Worm (Caenorhabditis elegans): ENCODE measurements around the gene Y75B12B.10.

Gene Y75B12B.10

ce11 chrV:15191971-15192370 lies 7.9 kb upstream of the Y75B12B.10 start:
- TF ChIP-seq bed-1 (GFP tag; IDR thresholded peaks at IDR 0.05) (no peak), cebp-2 (GFP tag; IDR thresholded peaks at IDR 0.05) (no peak), Y53F4B.3 (GFP tag; IDR thresholded peaks at IDR 0.05) (no peak), C06A6.2 (GFP tag; conservative IDR thresholded peaks at IDR 0.05) (no peak)

ce11 chrV:15192377-15192776 lies 7.5 kb upstream of the Y75B12B.10 start, which contains the start of gene plc-2:
Gene plc-2, plus strand, starts transcription at chrV:15192572.
- TF ChIP-seq pha-4 (tag; optimal IDR thresholded peaks at IDR 0.05) (no peak), atf-7 (tag; optimal IDR thresholded peaks at IDR 0.05) (no peak), rpc-1 (optimal IDR thresholded peaks at IDR 0.05) (no peak), rpc-1 (tag; optimal IDR thresholded peaks at IDR 0.05) (no peak), cebp-1 (GFP tag; IDR thresholded peaks at IDR 0.05) (no peak), cebp-1 (tag; optimal IDR thresholded peaks at IDR 0.05) (peak; percentile 14), ceh-79 (tag; optimal IDR thresholded peaks at IDR 0.05) (no peak), mxl-1 (tag; optimal IDR thresholded peaks at IDR 0.05) (no peak), ceh-100 (GFP tag; IDR thresholded peaks at IDR 0.05) (no peak), K12H6.12 (tag; optimal IDR thresholded peaks at IDR 0.05) (no peak), rcor-1 (GFP tag; IDR thresholded peaks at IDR 0.05) (no peak), chd-7 (tag; optimal IDR thresholded peaks at IDR 0.05) (no peak), F22D6.2 (tag; optimal IDR thresholded peaks at IDR 0.05) (no peak), let-607 (tag; optimal IDR thresholded peaks at IDR 0.05) (peak; percentile 12 to 14), nhr-90 (tag; optimal IDR thresholded peaks at IDR 0.05) (peak; percentile 21), sea-2 (GFP tag; IDR thresholded peaks at IDR 0.05) (no peak), egrh-3 (GFP tag; IDR thresholded peaks at IDR 0.05) (no peak), ztf-3 (GFP tag; optimal IDR thresholded peaks at IDR 0.05) (no peak), madf-10 (tag; optimal IDR thresholded peaks at IDR 0.05) (no peak), hmg-1.2 (GFP tag; IDR thresholded peaks at IDR 0.05) (peak; percentile 11; the same call in 1 of the 2 replicates), B0336.3 (GFP tag; IDR thresholded peaks at IDR 0.05) (no peak), D2030.7 (GFP tag; IDR thresholded peaks at IDR 0.05) (no peak), ztf-22 (GFP tag; optimal IDR thresholded peaks at IDR 0.05) (no peak), cebp-2 (GFP tag; IDR thresholded peaks at IDR 0.05) (no peak), gei-17 (GFP tag; optimal IDR thresholded peaks at IDR 0.05) (no peak), attf-5 (GFP tag; optimal IDR thresholded peaks at IDR 0.05) (peak; percentile 5), snpc-1.1 (tag; optimal IDR thresholded peaks at IDR 0.05; ENCODE audit: insufficient read depth) (no peak), nfyb-1 (GFP tag; IDR thresholded peaks at IDR 0.05) (0 out of 2 replicates have a peak, but pooled peaks have one; percentile 44), mes-4 (tag; optimal IDR thresholded peaks at IDR 0.05) (no peak), F49E8.2 (tag; optimal IDR thresholded peaks at IDR 0.05; ENCODE audit: insufficient read depth) (no peak), madf-6 (GFP tag; IDR thresholded peaks at IDR 0.05) (no peak), ets-4 (GFP tag; optimal IDR thresholded peaks at IDR 0.05) (peak; percentile 25), let-526 (GFP tag; IDR thresholded peaks at IDR 0.05) (no peak), ccch-3 (GFP tag; optimal IDR thresholded peaks at IDR 0.05) (no peak), unc-62 (GFP tag; optimal IDR thresholded peaks at IDR 0.05) (no peak), B0035.1 (tag; optimal IDR thresholded peaks at IDR 0.05) (no peak), sdz-38 (tag; optimal IDR thresholded peaks at IDR 0.05) (no peak), hrde-1 (tag; optimal IDR thresholded peaks at IDR 0.05; ENCODE audit: borderline replicate concordance) (no peak), ceh-27 (GFP tag; optimal IDR thresholded peaks at IDR 0.05) (no peak), madf-3 (GFP tag; IDR thresholded peaks at IDR 0.05) (no peak), ztf-25 (GFP tag; IDR thresholded peaks at IDR 0.05) (no peak), nhr-80 (tag; optimal IDR thresholded peaks at IDR 0.05) (peak; percentile 80), lin-40 (tag; optimal IDR thresholded peaks at IDR 0.05) (no peak), F55B11.4 (tag; optimal IDR thresholded peaks at IDR 0.05; ENCODE audit: borderline replicate concordance, insufficient read depth) (no peak), nhr-120 (GFP tag; IDR thresholded peaks at IDR 0.05) (no peak)

Measured in whole organism, young adult.